Worm (Caenorhabditis elegans): ENCODE measurements around the gene C18B10.6.

C18B10.6 gene

DNA sequence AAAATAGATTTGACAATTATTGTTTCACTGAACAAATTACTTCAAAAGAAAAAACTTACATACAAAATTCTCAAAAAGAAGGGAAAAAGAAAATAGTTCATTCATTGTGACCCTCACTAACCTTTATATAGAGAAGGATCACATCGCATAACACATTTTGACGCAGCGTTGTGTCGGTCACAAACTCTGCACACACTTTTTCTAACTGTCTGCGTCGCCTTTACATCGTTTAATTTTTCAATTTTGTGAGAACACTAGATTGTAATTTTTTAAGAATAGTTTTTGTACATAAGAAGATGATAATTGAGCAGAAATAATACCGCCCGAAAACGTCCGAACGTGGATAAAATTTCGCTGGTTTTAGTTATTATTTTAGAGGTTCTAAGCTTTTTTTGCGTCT is at the start of gene C18B10.6:
Gene C18B10.6, minus strand, starts transcription at position 101 of the 400 bp plus-strand sequence.
- TF ChIP-seq ceh-82 (tag; optimal IDR thresholded peaks at IDR 0.05), result no peak
- TF ChIP-seq dve-1 (tag; optimal IDR thresholded peaks at IDR 0.05; ENCODE audit: insufficient read depth), result no peak
- no peak for TF ChIP-seq ztf-11 (tag; optimal IDR thresholded peaks at IDR 0.05)
- no peak for TF ChIP-seq nhr-111 (GFP tag; optimal IDR thresholded peaks at IDR 0.05)

DNA sequence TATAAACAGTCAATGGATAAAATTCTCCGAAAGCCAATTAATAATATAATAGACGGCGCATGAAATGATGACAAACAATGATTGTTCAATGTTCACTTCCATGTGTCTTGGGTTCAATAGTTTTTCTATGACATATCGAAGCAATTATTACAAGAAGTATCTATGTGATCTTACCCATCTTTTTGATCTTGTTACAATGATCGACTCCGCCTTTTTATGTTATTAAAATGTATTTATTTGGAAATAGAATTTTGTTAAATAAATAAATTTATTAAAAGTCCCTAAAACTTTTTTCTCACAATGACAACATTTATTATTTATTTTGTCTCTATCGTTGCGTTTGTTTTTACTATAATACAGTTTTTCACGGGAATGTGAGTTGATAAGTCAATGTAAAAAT is 49.0 kb upstream of the C18B10.6 start, which contains the start of gene swt-2:
Gene swt-2, plus strand, starts transcription at position 301 of the 400 bp plus-strand sequence.
- TF ChIP-seq php-3 (GFP tag; IDR thresholded peaks at IDR 0.05), result no peak
- no peak for TF ChIP-seq arid-1 (GFP tag; conservative IDR thresholded peaks at IDR 0.05)
- no peak for TF ChIP-seq nhr-41 (GFP tag; IDR thresholded peaks at IDR 0.05)
- no peak for TF ChIP-seq nhr-42 (GFP tag; IDR thresholded peaks at IDR 0.05)
- no peak for TF ChIP-seq nhr-76 (tag; optimal IDR thresholded peaks at IDR 0.05)
- no peak for TF ChIP-seq cey-2 (tag; optimal IDR thresholded peaks at IDR 0.05; ENCODE audit: borderline replicate concordance, insufficient read depth)
- no peak for TF ChIP-seq dmd-9 (GFP tag; IDR thresholded peaks at IDR 0.05)
- TF ChIP-seq aha-1 (tag), result no peak
- TF ChIP-seq hmg-1.1 (GFP tag; IDR thresholded peaks at IDR 0.05), result no peak
- no peak for TF ChIP-seq hlh-11 (tag; optimal IDR thresholded peaks at IDR 0.05)
- TF ChIP-seq nhr-237 (tag; optimal IDR thresholded peaks at IDR 0.05), result no peak
- TF ChIP-seq tra-1 (GFP tag; IDR thresholded peaks at IDR 0.05), result no peak
- TF ChIP-seq vab-7 (GFP tag; IDR thresholded peaks at IDR 0.05), result no peak

DNA sequence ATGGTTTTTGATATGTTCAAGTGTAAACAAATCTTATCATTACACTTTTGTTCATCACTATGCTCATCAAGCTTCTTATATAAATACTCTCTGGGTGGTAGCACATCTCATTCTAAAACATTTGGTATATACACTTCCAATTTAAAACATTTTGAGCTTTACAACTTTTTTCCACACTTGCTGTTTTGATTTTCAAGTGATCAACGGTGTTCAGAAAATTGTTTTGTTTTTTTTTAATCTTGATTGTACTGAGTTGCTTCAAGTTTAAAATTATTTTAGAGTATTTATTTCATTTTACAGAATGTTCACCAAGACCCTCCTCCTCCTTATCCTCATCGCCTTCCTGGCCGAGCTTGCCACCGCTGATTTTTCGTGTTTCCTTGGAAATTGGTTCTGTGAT is 48.0 kb upstream of the C18B10.6 start, which contains the start of gene C54F6.5:
Gene C54F6.5, plus strand, starts transcription at position 301 of the 400 bp plus-strand sequence.
- TF ChIP-seq nhr-11 (tag; optimal IDR thresholded peaks at IDR 0.05) (no peak), T26A8.4 (GFP tag; IDR thresholded peaks at IDR 0.05) (no peak), Y48G9A.11 (GFP tag; IDR thresholded peaks at IDR 0.05) (no peak), madf-9 (GFP tag; conservative IDR thresholded peaks at IDR 0.05) (no peak), F49E8.2 (tag; optimal IDR thresholded peaks at IDR 0.05; ENCODE audit: borderline replicate concordance) (no peak), sdz-12 (GFP tag; optimal IDR thresholded peaks at IDR 0.05) (no peak), ceh-32 (tag; optimal IDR thresholded peaks at IDR 0.05; ENCODE audit: poor library complexity) (no peak), nhr-6 (tag; optimal IDR thresholded peaks at IDR 0.05) (no peak), dve-1 (tag; optimal IDR thresholded peaks at IDR 0.05; ENCODE audit: insufficient read depth) (no peak), vab-7 (GFP tag; IDR thresholded peaks at IDR 0.05) (no peak), spr-3 (GFP tag; optimal IDR thresholded peaks at IDR 0.05) (no peak), lin-29 (GFP tag; IDR thresholded peaks at IDR 0.05) (no peak), lin-1 (GFP tag; IDR thresholded peaks at IDR 0.05) (no peak), T20F7.1 (GFP tag; optimal IDR thresholded peaks at IDR 0.05) (no peak), zag-1 (tag; optimal IDR thresholded peaks at IDR 0.05) (no peak), lin-39 (tag; optimal IDR thresholded peaks at IDR 0.05) (no peak), attf-4 (tag; optimal IDR thresholded peaks at IDR 0.05) (no peak), nhr-25 (tag; optimal IDR thresholded peaks at IDR 0.05; ENCODE audit: borderline replicate concordance, insufficient read depth) (no peak)

ce11 chrV:7527153-7527552 is 46.3 kb upstream of the C18B10.6 start, which contains the start of gene C54F6.17:
Gene C54F6.17, plus strand, starts transcription at chrV:7527453.
- TF ChIP-seq lin-13 (GFP tag; optimal IDR thresholded peaks at IDR 0.05), result no peak
- no peak for TF ChIP-seq lin-38 (GFP tag; IDR thresholded peaks at IDR 0.05)
- TF ChIP-seq ama-1 (optimal IDR thresholded peaks at IDR 0.05), result no peak
- no peak for TF ChIP-seq ceh-32 (tag; optimal IDR thresholded peaks at IDR 0.05; ENCODE audit: poor library complexity)
- no peak for TF ChIP-seq saeg-2 (GFP tag; IDR thresholded peaks at IDR 0.05)
- TF ChIP-seq F10B5.3 (tag; optimal IDR thresholded peaks at IDR 0.05), result no peak
- no peak for TF ChIP-seq daf-16 (GFP tag; optimal IDR thresholded peaks at IDR 0.05)
- TF ChIP-seq daf-16 (tag; optimal IDR thresholded peaks at IDR 0.05), result no peak
- no peak for TF ChIP-seq hlh-30 (tag; optimal IDR thresholded peaks at IDR 0.05; ENCODE audit: insufficient read depth)

All from whole organism, L4 larva.